Worm (Caenorhabditis elegans): ENCODE measurements around the gene C09G9.5.

The C09G9.5 gene

ce11 chrIV:8848983-8849382 is 37.3 kb upstream of the C09G9.5 start:
- TF ChIP-seq zim-3 (tag; optimal IDR thresholded peaks at IDR 0.05): no peak
- TF ChIP-seq snpc-1.3 (tag; optimal IDR thresholded peaks at IDR 0.05; ENCODE audit: insufficient read depth): no peak
- TF ChIP-seq zfh-2 (GFP tag; conservative IDR thresholded peaks at IDR 0.05): peak; percentile 83
- no peak for TF ChIP-seq nhr-90 (tag; optimal IDR thresholded peaks at IDR 0.05)
- no peak for TF ChIP-seq mel-28 (tag; optimal IDR thresholded peaks at IDR 0.05; ENCODE audit: borderline replicate concordance)
- no peak for TF ChIP-seq snpc-4 (GFP tag; optimal IDR thresholded peaks at IDR 0.05)
- TF ChIP-seq snpc-4 (tag; optimal IDR thresholded peaks at IDR 0.05): no peak
- TF ChIP-seq egrh-3 (GFP tag; IDR thresholded peaks at IDR 0.05): peak; percentile 35; the same call in 1 of the 2 replicates
- no peak for TF ChIP-seq attf-6 (GFP tag; IDR thresholded peaks at IDR 0.05)
- no peak for TF ChIP-seq dpl-1 (GFP tag; optimal IDR thresholded peaks at IDR 0.05)
- no peak for TF ChIP-seq K12H6.12 (tag; optimal IDR thresholded peaks at IDR 0.05)

DNA sequence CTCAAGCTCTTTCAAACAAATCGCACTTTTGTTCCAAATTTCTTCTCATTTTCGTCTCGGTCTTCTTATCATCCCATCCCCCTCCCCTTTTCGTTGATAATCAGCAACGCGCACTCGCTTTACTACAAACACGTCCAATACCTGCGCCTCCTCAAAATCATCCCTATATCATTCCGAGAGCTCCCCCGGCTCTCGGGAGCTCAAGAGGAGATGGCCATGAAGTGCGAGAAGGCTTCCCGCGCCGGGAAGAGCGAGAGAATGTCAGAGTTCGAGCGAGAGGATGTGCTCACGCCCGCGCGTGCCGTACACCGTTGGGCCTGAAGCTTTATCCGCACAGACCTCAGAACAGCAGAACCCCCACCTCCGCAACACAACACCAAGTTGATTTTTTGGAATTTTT is 35.5 kb upstream of the C09G9.5 start:
- TF ChIP-seq ccch-3 (GFP tag; optimal IDR thresholded peaks at IDR 0.05): no peak
- TF ChIP-seq zfh-2 (GFP tag; conservative IDR thresholded peaks at IDR 0.05): peak; percentile 87
- peak; percentile 75; the same call in 1 of the 2 replicates for TF ChIP-seq egrh-3 (GFP tag; IDR thresholded peaks at IDR 0.05)
- no peak for TF ChIP-seq bed-2 (GFP tag; IDR thresholded peaks at IDR 0.05)
- no peak for TF ChIP-seq ceh-40 (GFP tag; IDR thresholded peaks at IDR 0.05)
- TF ChIP-seq ekl-4 (GFP tag; IDR thresholded peaks at IDR 0.05): peak; percentile 31; the same call in 1 of the 2 replicates
- TF ChIP-seq tlf-1 (GFP tag; optimal IDR thresholded peaks at IDR 0.05): no peak
- TF ChIP-seq ceh-79 (tag; optimal IDR thresholded peaks at IDR 0.05): no peak

DNA sequence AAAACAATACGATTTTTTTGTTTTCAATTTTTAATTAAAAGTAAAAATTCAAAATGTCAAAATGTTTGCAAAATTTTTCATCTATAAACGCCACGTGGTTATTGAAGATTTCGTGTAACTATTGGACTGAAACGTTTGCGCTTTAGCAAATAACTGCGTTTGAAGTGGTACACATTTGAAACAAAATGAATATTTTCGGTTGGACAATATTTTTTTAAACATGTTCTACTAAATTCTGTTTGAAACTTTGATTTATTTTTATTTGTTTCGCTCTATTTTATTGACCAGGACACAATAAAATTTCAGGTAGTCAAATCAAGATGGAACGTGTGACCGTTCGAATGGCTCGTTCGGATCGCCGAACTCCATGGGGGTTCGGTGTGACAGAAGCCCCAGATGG is 34.1 kb upstream of the C09G9.5 start, which contains the start of gene alp-1:
alp-1 (plus strand) TSS at position 301 of the 400 bp plus-strand sequence.
- TF ChIP-seq D2030.7 (GFP tag; IDR thresholded peaks at IDR 0.05) (no peak), sea-2 (GFP tag; IDR thresholded peaks at IDR 0.05) (no peak), dpl-1 (GFP tag; optimal IDR thresholded peaks at IDR 0.05) (no peak), him-1 (tag; optimal IDR thresholded peaks at IDR 0.05) (no peak), F57C9.4 (tag; optimal IDR thresholded peaks at IDR 0.05) (no peak), Y79H2A.3 (GFP tag; conservative IDR thresholded peaks at IDR 0.05) (no peak), ceh-79 (tag; optimal IDR thresholded peaks at IDR 0.05) (no peak), lsl-1 (GFP tag; optimal IDR thresholded peaks at IDR 0.05) (no peak), F33H1.4 (GFP tag; IDR thresholded peaks at IDR 0.05) (no peak), madf-8 (GFP tag; conservative IDR thresholded peaks at IDR 0.05) (no peak), akir-1 (GFP tag; optimal IDR thresholded peaks at IDR 0.05) (no peak), lag-1 (GFP tag; IDR thresholded peaks at IDR 0.05) (no peak), ccch-3 (GFP tag; optimal IDR thresholded peaks at IDR 0.05) (no peak), tbp1 (GFP tag; optimal IDR thresholded peaks at IDR 0.05) (no peak), dpff-1 (tag; optimal IDR thresholded peaks at IDR 0.05) (no peak), gei-17 (GFP tag; optimal IDR thresholded peaks at IDR 0.05) (no peak)

- TF ChIP-seq hsf-1 (GFP tag; IDR thresholded peaks at IDR 0.05): no peak
- TF ChIP-seq hlh-12 (tag; optimal IDR thresholded peaks at IDR 0.05): no peak
- TF ChIP-seq cebp-1 (GFP tag; IDR thresholded peaks at IDR 0.05): no peak
- no peak for TF ChIP-seq cebp-1 (tag; optimal IDR thresholded peaks at IDR 0.05)
- TF ChIP-seq bed-2 (GFP tag; IDR thresholded peaks at IDR 0.05): no peak
- no peak for TF ChIP-seq T26A5.8 (tag; optimal IDR thresholded peaks at IDR 0.05)
- no peak for TF ChIP-seq bed-1 (GFP tag; IDR thresholded peaks at IDR 0.05)
- no peak for TF ChIP-seq ztf-22 (GFP tag; optimal IDR thresholded peaks at IDR 0.05)
Observed at ce11 chrIV:8853301-8853700, 33.0 kb upstream of the C09G9.5 start.

Data from whole organism, young adult.